Worm (Caenorhabditis elegans) whole organism, early embryonic: Measurements from ENCODE around the gene gskl-1.

Experiments used
- B0310.2 ChIP-seq: sonication (generic microtip); optimal IDR thresholded peaks from 2 replicates; lab custom pipeline; 2016; ENCODE audit warnings: mild to moderate bottlenecking, missing genetic modification characterization, missing compliant biosample characterization
- F13C5.2 ChIP-seq: sonication (generic microtip); optimal IDR thresholded peaks from 2 replicates; lab custom pipeline; 2017; ENCODE audit warnings: mild to moderate bottlenecking, missing genetic modification characterization, inconsistent platforms, missing compliant biosample characterization
- aly-1 ChIP-seq: sonication (generic microtip); optimal IDR thresholded peaks from 2 replicates; lab custom pipeline; 2016; ENCODE audit warnings: missing genetic modification characterization, missing compliant biosample characterization
- ama-1 ChIP-seq: fragments of 150-350 bp; optimal IDR thresholded peaks from 2 replicates; lab custom pipeline; 2014
- ceh-13 ChIP-seq: fragments of 200-800 bp; sonication (Bioruptor generic); optimal IDR thresholded peaks from 2 replicates; lab custom pipeline; 2018; ENCODE audit warnings: mild to moderate bottlenecking, missing genetic modification characterization, missing compliant biosample characterization
- ceh-36 ChIP-seq: sonication (generic microtip); optimal IDR thresholded peaks from 2 replicates; lab custom pipeline; 2016; ENCODE audit warnings: missing genetic modification characterization, inconsistent platforms, missing compliant biosample characterization
- ets-7 ChIP-seq: sonication (generic microtip); optimal IDR thresholded peaks from 2 replicates; lab custom pipeline; 2016; ENCODE audit warnings: missing genotype, missing genetic modification characterization, missing compliant biosample characterization
- flt-1 ChIP-seq: fragments of 200-800 bp; sonication (Bioruptor generic); IDR thresholded peaks from 2 replicates; pipeline ENCODE4 v1.3.6; 2022; ENCODE audit warnings: missing genetic modification characterization, missing compliant biosample characterization
- hmbx-1 ChIP-seq: sonication (generic microtip); optimal IDR thresholded peaks from 2 replicates; lab custom pipeline; 2016; ENCODE audit warnings: mild to moderate bottlenecking, missing genetic modification characterization, missing compliant biosample characterization
- hmg-4 ChIP-seq: fragments of 200-800 bp; sonication (Bioruptor generic); optimal IDR thresholded peaks from 2 replicates; lab custom pipeline; 2018; ENCODE audit warnings: mild to moderate bottlenecking, missing genetic modification characterization, missing compliant biosample characterization
- hnd-1 ChIP-seq: sonication (generic microtip); optimal IDR thresholded peaks from 2 replicates; lab custom pipeline; 2016; ENCODE audit warnings: missing genetic modification characterization, missing compliant biosample characterization
- pes-1 ChIP-seq: fragments of 200-800 bp; sonication (Bioruptor generic); IDR thresholded peaks from 2 replicates; pipeline ENCODE4 v1.3.6; 2022; ENCODE audit warnings: missing genetic modification reagents, missing genetic modification characterization, missing compliant biosample characterization
- scrt-1 ChIP-seq: fragments of 200-800 bp; sonication (Bioruptor generic); IDR thresholded peaks from 2 replicates; pipeline ENCODE4 v1.3.6; 2022; ENCODE audit warnings: missing genetic modification characterization, missing compliant biosample characterization
- sea-1 ChIP-seq: fragments of 200-800 bp; sonication (Bioruptor generic); conservative IDR thresholded peaks from 2 replicates; pipeline ENCODE4 v1.3.6; 2022; ENCODE audit warnings: missing genetic modification characterization, missing compliant biosample characterization
- tbx-11 ChIP-seq: fragments of 200-800 bp; sonication (Bioruptor generic); IDR thresholded peaks from 2 replicates; pipeline ENCODE4 v1.3.6; 2022; ENCODE audit warnings: missing genetic modification characterization, missing compliant biosample characterization
- tbx-37 ChIP-seq: fragments of 200-800 bp; sonication (Bioruptor generic); conservative IDR thresholded peaks from 2 replicates; pipeline ENCODE4 v1.3.6; 2022; ENCODE audit warnings: missing genetic modification reagents, missing genetic modification characterization, missing compliant biosample characterization
- tra-4 ChIP-seq: sonication (generic microtip); optimal IDR thresholded peaks from 2 replicates; lab custom pipeline; 2017; ENCODE audit warnings: missing genetic modification characterization, missing compliant biosample characterization

gskl-1 gene

DNA sequence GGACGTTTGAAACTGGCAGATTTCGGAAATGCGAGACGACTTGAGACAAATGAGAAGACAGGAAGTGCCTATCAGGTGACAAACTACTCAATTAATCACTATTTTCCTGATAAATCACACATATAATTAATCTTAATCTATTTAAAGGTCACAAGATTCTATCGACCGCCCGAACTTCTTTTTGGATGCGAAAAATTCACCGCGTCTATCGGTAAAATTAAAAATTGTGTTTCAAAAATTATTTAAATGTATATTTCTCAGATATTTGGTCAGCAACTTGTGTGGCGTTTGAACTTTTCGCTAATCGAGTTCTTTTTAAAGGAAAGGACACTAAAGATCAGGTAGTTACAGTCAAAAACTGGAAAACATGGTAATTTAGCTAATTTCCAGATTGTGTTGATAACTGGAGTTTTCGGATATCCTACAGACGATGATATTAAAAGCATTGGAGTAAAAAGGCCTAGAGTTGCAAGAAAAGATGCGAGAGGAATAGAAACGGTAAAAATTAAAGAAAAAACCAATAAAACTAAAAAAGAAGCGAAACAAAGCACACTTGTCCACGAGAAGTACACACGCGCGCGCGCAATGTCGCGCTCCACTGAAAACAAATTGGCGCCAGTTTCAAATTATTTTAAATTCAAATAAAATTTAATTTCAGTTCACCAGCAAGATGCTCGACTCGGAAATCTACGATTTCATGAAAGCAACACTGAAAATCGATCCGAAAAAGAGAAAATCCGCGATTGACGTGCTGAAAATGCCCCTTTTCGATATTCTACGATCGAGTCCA, 1.1 kb downstream of the gskl-1 start:
- TF ChIP-seq aly-1, result no peak
- TF ChIP-seq ets-7 (tag; lab: Kevin White, UChicago), result no peak
- TF ChIP-seq sea-1 (GFP tag; lab: Robert Waterston, UW), result no peak
- TF ChIP-seq hmg-4 (GFP tag; lab: Kevin White, UChicago), result no peak
- no peak for TF ChIP-seq F13C5.2
- TF ChIP-seq scrt-1, result no peak
- no peak for TF ChIP-seq hnd-1 (tag; lab: Kevin White, UChicago)
- TF ChIP-seq tra-4 (tag; lab: Kevin White, UChicago), result no peak
- no peak for TF ChIP-seq tbx-37
- no peak for TF ChIP-seq B0310.2 (tag; lab: Kevin White, UChicago)
- TF ChIP-seq ceh-13 (GFP tag; lab: Kevin White, UChicago), result no peak
- no peak for TF ChIP-seq ceh-36 (tag; lab: Kevin White, UChicago)
- TF ChIP-seq hmbx-1, result no peak

DNA sequence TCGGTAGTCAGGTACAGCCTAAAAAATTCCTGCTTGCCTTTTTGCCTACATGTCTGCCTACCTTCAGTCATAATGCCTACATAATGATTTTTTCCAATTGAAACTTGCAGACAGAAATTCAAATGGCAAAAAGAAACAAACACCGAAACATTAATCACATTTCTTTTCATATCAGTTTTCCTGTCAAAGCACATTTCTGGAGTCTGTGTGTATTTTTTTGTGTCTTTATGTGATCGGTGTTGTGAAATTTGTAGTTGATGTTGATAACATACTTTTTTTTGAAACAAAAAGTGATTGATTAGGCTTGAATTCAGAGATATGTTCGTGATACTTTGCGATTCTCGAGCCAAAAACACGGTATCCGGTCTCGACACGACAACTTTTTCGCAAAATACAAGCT, 2.0 kb downstream of the gskl-1 start:
- TF ChIP-seq ets-7 (tag; lab: Kevin White, UChicago) (no peak), ceh-36 (tag; lab: Kevin White, UChicago) (no peak), hmbx-1 (no peak), aly-1 (no peak), sea-1 (GFP tag; lab: Robert Waterston, UW) (no peak), B0310.2 (tag; lab: Kevin White, UChicago) (no peak), ama-1 (no peak), tra-4 (tag; lab: Kevin White, UChicago) (no peak), scrt-1 (no peak), tbx-37 (no peak)

DNA sequence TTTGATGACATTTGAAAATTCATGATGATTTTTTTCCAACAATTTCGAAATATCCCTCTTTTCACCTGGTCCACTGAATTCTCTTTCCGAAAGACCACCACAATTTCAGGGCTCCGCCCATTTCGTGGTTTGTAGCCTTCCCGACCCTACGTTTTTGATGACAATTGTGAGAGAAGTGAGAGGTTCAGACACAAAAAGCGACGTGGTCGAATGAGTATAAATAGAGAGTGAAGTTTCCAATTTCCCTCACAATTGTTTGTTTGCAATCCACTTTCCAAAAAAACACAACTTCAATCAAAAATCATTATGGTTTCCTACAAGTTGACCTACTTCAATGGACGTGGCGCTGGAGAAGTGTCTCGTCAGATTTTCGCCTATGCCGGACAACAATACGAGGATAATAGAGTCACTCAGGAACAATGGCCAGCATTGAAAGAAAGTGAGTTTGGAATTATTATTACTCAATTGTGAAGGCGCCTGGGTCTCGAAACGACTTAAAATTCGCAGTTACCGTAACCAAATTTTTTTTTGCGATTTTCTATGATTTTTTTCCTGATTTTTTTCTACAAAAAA, 2.8 kb downstream of the gskl-1 start, which contains the start of gene gst-5:
Gene gst-5 (plus strand): TSS at position 246 of the 573 bp plus-strand sequence.
- no peak for TF ChIP-seq F13C5.2
- no peak for TF ChIP-seq ets-7 (tag; lab: Kevin White, UChicago)
- TF ChIP-seq tbx-37, result no peak
- TF ChIP-seq pes-1 (GFP tag; lab: Robert Waterston, UW), result no peak
- TF ChIP-seq flt-1 (GFP tag; lab: Robert Waterston, UW), result no peak
- no peak for TF ChIP-seq sea-1 (GFP tag; lab: Robert Waterston, UW)
- no peak for TF ChIP-seq scrt-1
- no peak for TF ChIP-seq hnd-1 (tag; lab: Kevin White, UChicago)
- no peak for TF ChIP-seq ceh-36 (tag; lab: Kevin White, UChicago)
- TF ChIP-seq tbx-11 (GFP tag; lab: Robert Waterston, UW), result no peak
- no peak for TF ChIP-seq hmg-4 (GFP tag; lab: Kevin White, UChicago)
- no peak for TF ChIP-seq ceh-13 (GFP tag; lab: Kevin White, UChicago)
- no peak for TF ChIP-seq aly-1
- TF ChIP-seq tra-4 (tag; lab: Kevin White, UChicago), result no peak
- TF ChIP-seq ama-1, result no peak
- TF ChIP-seq B0310.2 (tag; lab: Kevin White, UChicago), result no peak
- TF ChIP-seq hmbx-1, result no peak

DNA sequence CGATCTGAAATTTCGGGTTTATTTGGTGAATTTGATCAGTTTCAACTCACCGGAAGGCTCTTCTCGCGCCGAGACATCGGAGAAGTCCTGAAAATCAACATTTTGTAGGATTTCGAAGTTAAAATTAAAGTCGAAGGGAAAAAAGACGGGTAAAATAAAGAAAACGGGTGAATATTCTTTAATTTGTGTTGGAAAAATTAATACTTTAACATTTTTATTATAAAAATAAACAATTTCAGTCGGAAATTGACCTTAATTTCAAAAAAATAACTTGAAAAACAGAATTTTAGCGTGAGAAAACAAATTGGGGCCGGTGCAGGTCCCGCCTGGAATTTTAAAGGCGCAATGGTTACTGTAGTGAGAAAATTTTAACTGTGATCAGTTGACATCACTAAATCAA, 5.7 kb downstream of the gskl-1 start, which contains the start of gene nos-1:
Gene nos-1 (minus strand): TSS at position 101 of the 400 bp plus-strand sequence.
- TF ChIP-seq ceh-36 (tag; lab: Kevin White, UChicago) (no peak), aly-1 (no peak), F13C5.2 (no peak), ets-7 (tag; lab: Kevin White, UChicago) (no peak)

DNA sequence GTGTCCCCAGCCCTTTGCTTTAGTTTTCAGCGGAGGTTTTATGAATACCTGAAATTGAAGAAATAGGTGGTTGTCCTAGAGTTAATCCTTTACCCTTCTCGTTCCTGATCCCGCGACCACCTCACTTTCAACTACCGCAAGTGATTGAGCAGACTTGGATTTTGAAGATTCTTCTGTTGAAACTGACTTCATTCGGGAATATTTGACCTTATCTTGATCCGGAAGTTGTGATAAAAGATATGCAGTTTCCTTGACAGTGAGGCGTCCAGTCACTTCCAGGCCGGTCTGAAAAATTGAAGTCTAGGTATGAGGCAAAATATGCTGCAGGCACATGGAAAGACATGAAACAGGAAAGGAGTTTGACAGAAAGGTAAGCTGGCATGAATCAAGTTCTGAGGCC, 7.8 kb downstream of the gskl-1 start:
- no peak for TF ChIP-seq sea-1 (GFP tag; lab: Robert Waterston, UW)
- no peak for TF ChIP-seq scrt-1
- TF ChIP-seq hnd-1 (tag; lab: Kevin White, UChicago), result no peak
- no peak for TF ChIP-seq pes-1 (GFP tag; lab: Robert Waterston, UW)
- no peak for TF ChIP-seq hmg-4 (GFP tag; lab: Kevin White, UChicago)
- no peak for TF ChIP-seq F13C5.2
- TF ChIP-seq aly-1, result no peak
- TF ChIP-seq ama-1, result no peak
- no peak for TF ChIP-seq tbx-37
- TF ChIP-seq ceh-36 (tag; lab: Kevin White, UChicago), result no peak
- TF ChIP-seq flt-1 (GFP tag; lab: Robert Waterston, UW), result no peak
- TF ChIP-seq tra-4 (tag; lab: Kevin White, UChicago), result no peak
- no peak for TF ChIP-seq hmbx-1
- TF ChIP-seq B0310.2 (tag; lab: Kevin White, UChicago), result no peak
- no peak for TF ChIP-seq ceh-13 (GFP tag; lab: Kevin White, UChicago)
- TF ChIP-seq tbx-11 (GFP tag; lab: Robert Waterston, UW), result no peak
- TF ChIP-seq ets-7 (tag; lab: Kevin White, UChicago), result no peak

DNA sequence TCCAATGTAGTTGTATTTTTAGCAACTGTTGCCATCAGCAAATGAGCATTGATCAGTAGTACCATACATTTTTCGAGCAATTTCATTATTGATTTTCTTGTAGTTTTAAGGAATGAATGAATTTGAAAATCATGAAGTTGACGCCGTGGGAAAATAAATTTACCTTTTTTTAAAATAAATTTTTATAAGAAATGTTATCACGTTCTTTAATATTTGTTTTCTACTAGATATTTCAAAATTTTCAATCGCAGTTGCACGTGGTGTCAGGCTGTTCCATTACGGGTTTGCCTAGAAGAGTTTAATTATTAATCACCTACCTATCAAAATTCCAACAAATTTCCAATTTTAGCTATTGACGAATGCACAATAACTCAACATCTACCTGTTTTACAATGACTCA, 9.4 kb downstream of the gskl-1 start, which contains the start of gene R03D7.8:
Gene R03D7.8 (minus strand): TSS at position 101 of the 400 bp plus-strand sequence.
- TF ChIP-seq tbx-37 (no peak), aly-1 (no peak), tra-4 (tag; lab: Kevin White, UChicago) (no peak), sea-1 (GFP tag; lab: Robert Waterston, UW) (no peak), flt-1 (GFP tag; lab: Robert Waterston, UW) (no peak), ets-7 (tag; lab: Kevin White, UChicago) (no peak), ceh-36 (tag; lab: Kevin White, UChicago) (no peak), tbx-11 (GFP tag; lab: Robert Waterston, UW) (no peak), ceh-13 (GFP tag; lab: Kevin White, UChicago) (no peak), ama-1 (no peak), hmbx-1 (no peak)

DNA sequence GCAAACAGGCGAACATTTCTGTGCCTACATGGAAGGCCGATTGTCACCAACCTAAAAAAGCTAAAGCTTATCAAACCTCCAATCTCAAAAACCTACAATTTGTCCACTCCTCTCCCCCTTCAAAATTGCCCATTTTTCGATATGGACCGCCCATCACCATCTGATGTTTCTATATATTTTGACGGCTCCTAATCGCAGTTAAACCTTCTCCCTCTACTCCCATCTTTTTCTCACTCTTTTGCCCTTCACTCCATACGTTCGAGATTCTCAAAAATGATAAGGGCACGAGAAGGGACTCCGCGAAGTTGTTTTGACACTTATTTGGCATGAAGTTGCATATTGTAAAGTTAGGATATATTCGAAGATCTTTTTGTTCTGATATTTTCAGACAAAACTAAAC, 11.8 kb downstream of the gskl-1 start:
- TF ChIP-seq scrt-1, result no peak
- TF ChIP-seq hmg-4 (GFP tag; lab: Kevin White, UChicago), result no peak
- TF ChIP-seq ceh-13 (GFP tag; lab: Kevin White, UChicago), result no peak
- no peak for TF ChIP-seq ama-1
- TF ChIP-seq hnd-1 (tag; lab: Kevin White, UChicago), result no peak
- no peak for TF ChIP-seq pes-1 (GFP tag; lab: Robert Waterston, UW)
- no peak for TF ChIP-seq hmbx-1
- no peak for TF ChIP-seq F13C5.2
- TF ChIP-seq aly-1, result no peak
- no peak for TF ChIP-seq ceh-36 (tag; lab: Kevin White, UChicago)
- no peak for TF ChIP-seq tbx-37
- TF ChIP-seq tra-4 (tag; lab: Kevin White, UChicago), result no peak
- TF ChIP-seq sea-1 (GFP tag; lab: Robert Waterston, UW), result no peak
- TF ChIP-seq flt-1 (GFP tag; lab: Robert Waterston, UW), result no peak
- TF ChIP-seq ets-7 (tag; lab: Kevin White, UChicago), result no peak
- no peak for TF ChIP-seq B0310.2 (tag; lab: Kevin White, UChicago)
- TF ChIP-seq tbx-11 (GFP tag; lab: Robert Waterston, UW), result no peak
